Worm (Caenorhabditis elegans): ENCODE results near the gene npax-1.
A peak's percentile ranks its signal among the peaks of the same experiment; 100 is the strongest.

DNA sequence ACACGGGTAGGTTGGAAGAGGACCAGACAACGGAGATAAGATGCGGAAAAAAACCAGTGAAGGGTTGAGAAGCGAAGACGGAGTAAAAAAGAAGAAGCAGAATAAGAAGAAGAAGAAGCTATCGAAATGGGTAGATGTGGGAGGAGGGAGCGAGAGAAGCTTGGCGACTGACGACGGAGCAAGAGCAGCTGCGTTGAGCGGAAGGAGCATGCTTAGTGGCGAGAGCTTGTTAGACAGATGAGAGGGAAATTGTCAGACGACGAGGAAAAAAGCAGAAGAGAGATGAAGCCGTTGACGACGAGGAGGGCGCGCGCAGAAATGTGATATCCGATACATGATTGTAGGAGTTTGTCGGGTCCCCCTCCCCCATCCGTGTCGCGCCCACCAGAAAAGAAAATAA is 4.1 kb downstream of the npax-1 start:
- TF ChIP-seq him-1 (tag; optimal IDR thresholded peaks at IDR 0.05) = peak; percentile 72
- no peak for TF ChIP-seq dao-5 (tag; optimal IDR thresholded peaks at IDR 0.05)
